Worm (Caenorhabditis elegans) whole organism, L4 larva: ENCODE data around the gene B0198.3.
A peak's percentile ranks its signal among the peaks of the same experiment; 100 is the strongest.

Experiments
- mdl-1 ChIP-seq, 2 experiments: fragments of 150-350 bp in 1 of 2; sonication (generic microtip) in 1 of 2; optimal IDR thresholded peaks; 2 replicates each; lab custom pipeline; 2014 to 2017; ENCODE audit warnings: missing biosample characterization in 2 of 2, missing genetic modification characterization in 2 of 2
- nhr-28 ChIP-seq: fragments of 150-350 bp; optimal IDR thresholded peaks from 2 replicates; lab custom pipeline; 2014; ENCODE audit warnings: missing biosample characterization, missing genetic modification characterization
- pha-4 ChIP-seq, 2 experiments: fragments of 150-350 bp in 1 of 2; fragments of 200-800 bp in 1 of 2; sonication (Bioruptor generic) in 1 of 2; IDR thresholded peaks in 1 of 2; optimal IDR thresholded peaks in 1 of 2; 2 replicates each; pipeline versions ENCODE4 v1.3.6 to Lab custom; 2014 to 2022; ENCODE audit warnings: missing genetic modification characterization in 2 of 2, missing genetic modification reagents in 2 of 2, missing biosample characterization in 1 of 2, missing compliant biosample characterization in 1 of 2
- spr-1 ChIP-seq: sonication (generic microtip); optimal IDR thresholded peaks from 2 replicates; lab custom pipeline; 2016; ENCODE audit warnings: mild to moderate bottlenecking, missing genetic modification characterization, missing compliant biosample characterization
- unc-62 ChIP-seq, 3 experiments: fragments of 150-350 bp in 1 of 3; sonication (generic microtip); optimal IDR thresholded peaks in 2 of 3; peaks in 1 of 3; 1 replicate in 1 of 3; 2 replicates in 2 of 3; lab custom pipeline; 2014 to 2017; ENCODE audit warnings: missing biosample characterization in 3 of 3, missing genetic modification characterization in 3 of 3, missing genetic modification reagents in 3 of 3, missing genotype in 1 of 3
- ztf-11 ChIP-seq: fragments of 150-350 bp; optimal IDR thresholded peaks from 2 replicates; lab custom pipeline; 2014; ENCODE audit warnings: missing biosample characterization, missing genetic modification characterization

DNA sequence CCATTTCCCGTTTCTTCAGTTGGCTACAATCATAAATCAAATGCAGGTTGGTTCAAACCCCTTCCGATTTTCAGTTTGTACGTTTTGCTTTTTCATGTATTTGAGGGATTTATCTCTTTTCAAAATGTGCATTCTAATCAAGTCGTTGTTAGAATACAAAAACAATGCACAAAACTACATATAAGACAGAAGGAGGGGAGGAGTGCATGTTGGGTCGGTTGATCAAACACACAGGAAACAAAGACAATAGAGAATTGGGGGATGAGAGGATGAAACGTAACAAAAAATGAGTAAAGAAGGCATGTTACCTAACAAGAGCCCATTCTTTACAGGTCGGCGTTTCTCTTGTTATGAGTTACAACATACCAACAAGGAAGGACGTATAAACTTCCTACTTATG lies 41.1 kb upstream of the B0198.3 start:
- peak in 1 of 2 experiments; percentile 15 for TF ChIP-seq unc-62 (GFP tag; optimal IDR thresholded peaks at IDR 0.05 in 1 of 2; lab: Kevin White, UChicago)
- TF ChIP-seq unc-62 (tag; optimal IDR thresholded peaks at IDR 0.05; lab: Kevin White, UChicago) = no peak
- TF ChIP-seq pha-4 (GFP tag; IDR thresholded peaks at IDR 0.05; lab: Robert Waterston, UW) = no peak
- no peak for TF ChIP-seq pha-4 (tag; optimal IDR thresholded peaks at IDR 0.05; lab: Kevin White, UChicago)
- TF ChIP-seq ztf-11 (tag; lab: Kevin White, UChicago) = no peak
- TF ChIP-seq mdl-1 (tag; optimal IDR thresholded peaks at IDR 0.05; lab: Kevin White, UChicago) = no peak
- TF ChIP-seq nhr-28 (tag; lab: Kevin White, UChicago) = no peak
- no peak for TF ChIP-seq spr-1 (tag; lab: Kevin White, UChicago)
